Worm (Caenorhabditis elegans): ENCODE measurements around the gene nspb-10.

DNA sequence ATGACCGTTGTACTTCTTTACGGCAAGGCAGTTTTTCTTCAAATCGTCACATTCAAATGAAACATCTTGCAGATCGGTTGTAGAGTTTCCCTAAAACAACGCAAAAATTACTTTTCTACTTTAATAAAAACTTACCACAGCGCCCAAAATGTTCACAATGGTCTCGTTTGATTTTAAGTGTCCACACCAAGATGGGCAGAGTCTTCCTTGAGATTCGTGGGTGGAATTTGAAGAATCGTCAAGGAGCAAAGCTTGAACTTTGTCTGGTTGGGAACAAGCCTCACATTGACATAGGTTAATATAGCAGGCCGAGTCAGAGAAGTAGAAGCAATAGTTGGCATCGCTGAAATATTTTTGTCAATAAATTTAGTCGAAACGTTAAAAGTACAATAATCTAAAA is 17.0 kb upstream of the nspb-10 start:
- TF ChIP-seq dao-5 (tag; optimal IDR thresholded peaks at IDR 0.05): no peak
- TF ChIP-seq him-1 (tag; optimal IDR thresholded peaks at IDR 0.05): no peak
- TF ChIP-seq W03F9.2 (tag; optimal IDR thresholded peaks at IDR 0.05): no peak
